Fruit fly (Drosophila melanogaster) S2 (cell line): ENCODE measurements around the gene para.

Source experiments
- CG8478 ChIP-seq: fragments of >200 bp; optimal IDR thresholded peaks from 2 replicates; lab custom pipeline; 2018
- CTCF ChIP-seq, 2 experiments: fragments of >200 bp; optimal IDR thresholded peaks; 2 replicates each; lab custom pipeline; 2018

- TF ChIP-seq CTCF (optimal IDR thresholded peaks at IDR 0.05; lab: Kevin White, UChicago) (peak; percentile 37 to 41), CG8478 (lab: Kevin White, UChicago) (no peak)
Measured at dm6 chrX:16552968-16553417, 20.1 kb upstream of the para start.
